Fruit fly (Drosophila melanogaster): Measurements from ENCODE around the gene rtp.

DNA sequence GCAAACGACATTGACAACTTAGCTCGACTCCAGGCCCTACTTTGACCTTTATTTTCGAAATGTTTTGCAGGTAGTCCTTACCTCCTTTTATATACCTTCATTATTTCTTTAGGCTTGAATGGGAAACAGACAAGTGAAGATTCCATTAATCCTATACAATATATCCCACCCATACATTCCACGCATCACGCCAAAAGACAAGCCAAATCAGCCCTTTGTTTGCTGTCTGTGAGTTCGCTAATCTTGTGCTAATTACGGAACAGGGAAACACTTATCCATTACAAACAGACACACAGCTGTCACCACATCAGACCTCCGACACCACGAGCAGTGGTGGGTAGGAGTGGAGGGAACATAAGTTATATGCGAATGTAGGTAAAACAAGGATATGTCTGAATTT lies 3.6 kb upstream of the rtp start, which contains the start of gene CG33293:
- TF ChIP-seq CG14711 (tag; optimal IDR thresholded peaks at IDR 0.05) (no peak), CG7101 (tag; optimal IDR thresholded peaks at IDR 0.05) (no peak), toe (GFP tag; optimal IDR thresholded peaks at IDR 0.05) (no peak), kay (GFP tag; ENCODE audit: borderline replicate concordance) (no peak), Clk (GFP tag; optimal IDR thresholded peaks at IDR 0.05) (no peak), CG5204 (GFP tag; optimal IDR thresholded peaks at IDR 0.05) (no peak), CG7045 (GFP tag; optimal IDR thresholded peaks at IDR 0.05) (no peak), CG1620 (GFP tag; optimal IDR thresholded peaks at IDR 0.05) (no peak), ovo (GFP tag; optimal IDR thresholded peaks at IDR 0.05) (no peak), bab1 (GFP tag; optimal IDR thresholded peaks at IDR 0.05) (no peak), Mnt (GFP tag; optimal IDR thresholded peaks at IDR 0.05) (no peak), cnc (optimal IDR thresholded peaks at IDR 0.05) (no peak)

Measured in whole organism, adult.